Fruit fly (Drosophila melanogaster) whole organism, embryonic: ENCODE measurements around the gene Dhc36C.

Experiments
- Ada2b ChIP-seq: fragments of 200-800 bp; sonication (Bioruptor generic); IDR thresholded peaks from 2 replicates; pipeline ENCODE4 v1.3.6; 2022; ENCODE audit warnings: missing biosample characterization, missing genetic modification characterization
- Atf3 ChIP-seq: fragments of 200-800 bp; sonication (Bioruptor generic); optimal IDR thresholded peaks from 3 replicates; lab custom pipeline; 2016; ENCODE audit warnings: missing biosample characterization, missing genetic modification characterization
- CG11696 ChIP-seq: fragments of 200-800 bp; sonication (Bioruptor generic); IDR thresholded peaks from 2 replicates; pipeline ENCODE4 v1.3.6; 2022; ENCODE audit warnings: missing biosample characterization, missing genetic modification characterization
- CG1233 ChIP-seq: fragments of 200-800 bp; sonication (Bioruptor generic); optimal IDR thresholded peaks from 4 replicates; lab custom pipeline; 2018; ENCODE audit warnings: missing biosample characterization, mild to moderate bottlenecking, missing genetic modification characterization
- CG13424 ChIP-seq: fragments of 200-800 bp; sonication (Bioruptor generic); optimal IDR thresholded peaks from 2 replicates; lab custom pipeline; 2019; ENCODE audit warnings: missing biosample characterization, mild to moderate bottlenecking, missing genetic modification characterization, moderate library complexity
- CG13624 ChIP-seq: fragments of 200-800 bp; sonication (Bioruptor generic); optimal IDR thresholded peaks from 2 replicates; lab custom pipeline; 2016; ENCODE audit warnings: missing biosample characterization, missing genetic modification characterization
- CG16815 ChIP-seq: fragments of 200-800 bp; sonication (Bioruptor generic); optimal IDR thresholded peaks from 3 replicates; lab custom pipeline; 2017; ENCODE audit warnings: missing biosample characterization, mild to moderate bottlenecking, missing genetic modification characterization
- CG17385 ChIP-seq: fragments of 200-800 bp; sonication (Bioruptor generic); optimal IDR thresholded peaks from 3 replicates; lab custom pipeline; 2018; ENCODE audit warnings: missing biosample characterization, mild to moderate bottlenecking, missing genetic modification characterization
- CG17568 ChIP-seq: fragments of 200-800 bp; sonication (Bioruptor generic); optimal IDR thresholded peaks from 2 replicates; lab custom pipeline; 2018; ENCODE audit warnings: missing biosample characterization, mild to moderate bottlenecking, missing genetic modification characterization, moderate library complexity
- CG18011 ChIP-seq: fragments of 200-800 bp; sonication (Bioruptor generic); optimal IDR thresholded peaks from 2 replicates; lab custom pipeline; 2017; ENCODE audit warnings: missing biosample characterization, missing genetic modification characterization, mild to moderate bottlenecking, moderate library complexity, missing genotype
- CG2116 ChIP-seq: fragments of 200-800 bp; sonication (Bioruptor generic); optimal IDR thresholded peaks from 3 replicates; lab custom pipeline; 2018; ENCODE audit warnings: missing biosample characterization, mild to moderate bottlenecking, missing genetic modification characterization
- CG31388 ChIP-seq: fragments of 200-800 bp; sonication (Bioruptor generic); optimal IDR thresholded peaks from 2 replicates; lab custom pipeline; 2016; ENCODE audit warnings: missing biosample characterization, missing genetic modification characterization
- CG32772 ChIP-seq: fragments of 200-800 bp; sonication (Bioruptor generic); IDR thresholded peaks from 2 replicates; pipeline ENCODE4 v1.3.6; 2022; ENCODE audit warnings: missing biosample characterization, missing genetic modification characterization
- CG34422 ChIP-seq: fragments of 200-800 bp; sonication (Bioruptor generic); IDR thresholded peaks from 3 replicates; pipeline ENCODE4 v1.3.6; 2022; ENCODE audit warnings: missing biosample characterization, missing genetic modification characterization
- CG3995 ChIP-seq: fragments of 200-800 bp; sonication (Bioruptor generic); optimal IDR thresholded peaks from 3 replicates; lab custom pipeline; 2016; ENCODE audit warnings: missing biosample characterization, missing genetic modification characterization
- CG4730 ChIP-seq: fragments of 200-800 bp; sonication (Bioruptor generic); IDR thresholded peaks from 2 replicates; pipeline ENCODE4 v1.3.6; 2022; ENCODE audit warnings: missing biosample characterization, missing genetic modification characterization
- CG7357 ChIP-seq: fragments of 200-800 bp; sonication (Bioruptor generic); IDR thresholded peaks from 3 replicates; pipeline ENCODE4 v1.3.6; 2022; ENCODE audit warnings: missing biosample characterization, missing genetic modification characterization
- CG8089 ChIP-seq: fragments of 200-800 bp; sonication (Bioruptor generic); optimal IDR thresholded peaks from 3 replicates; lab custom pipeline; 2016; ENCODE audit warnings: missing biosample characterization, missing genetic modification characterization
- CG8388 ChIP-seq: fragments of 200-800 bp; sonication (Bioruptor generic); optimal IDR thresholded peaks from 2 replicates; lab custom pipeline; 2019; ENCODE audit warnings: missing biosample characterization, mild to moderate bottlenecking, missing genetic modification characterization, moderate library complexity
- CG8765 ChIP-seq: fragments of 200-800 bp; sonication (Bioruptor generic); IDR thresholded peaks from 2 replicates; pipeline ENCODE4 v1.3.6; 2022; ENCODE audit warnings: missing biosample characterization, missing genetic modification characterization
- CHES-1-like ChIP-seq: fragments of 200-800 bp; sonication (Bioruptor generic); optimal IDR thresholded peaks from 2 replicates; lab custom pipeline; 2016; ENCODE audit warnings: missing biosample characterization, missing genetic modification characterization
- Dad ChIP-seq: fragments of 200-800 bp; sonication (Bioruptor generic); optimal IDR thresholded peaks from 3 replicates; lab custom pipeline; 2016; ENCODE audit warnings: missing biosample characterization, missing genetic modification characterization
- E2f2 ChIP-seq: fragments of 200-800 bp; sonication (Bioruptor generic); IDR thresholded peaks from 2 replicates; pipeline ENCODE4 v1.3.6; 2022; ENCODE audit warnings: missing biosample characterization, missing genetic modification characterization
- Eip74EF ChIP-seq, 2 experiments: fragments of 200-800 bp in 1 of 2; fragments of >200 bp in 1 of 2; sonication (Bioruptor generic) in 1 of 2; optimal IDR thresholded peaks; 2 replicates each; lab custom pipeline; 2017 to 2019; ENCODE audit warnings: missing biosample characterization in 2 of 2, missing genetic modification characterization in 2 of 2, mild to moderate bottlenecking in 1 of 2, moderate library complexity in 1 of 2
- Hmx ChIP-seq: fragments of 200-800 bp; sonication (Bioruptor generic); optimal IDR thresholded peaks from 2 replicates; lab custom pipeline; 2016; ENCODE audit warnings: missing biosample characterization, missing genetic modification characterization
- Hr39 ChIP-seq: fragments of >200 bp; optimal IDR thresholded peaks from 2 replicates; lab custom pipeline; 2017
- Lim3 ChIP-seq: fragments of 200-800 bp; sonication (Bioruptor generic); IDR thresholded peaks from 2 replicates; pipeline ENCODE4 v1.3.6; 2022; ENCODE audit warnings: missing biosample characterization, missing genetic modification characterization
- Poxn ChIP-seq: fragments of 200-800 bp; sonication (Bioruptor generic); IDR thresholded peaks from 2 replicates; pipeline ENCODE4 v1.3.6; 2022; ENCODE audit warnings: missing biosample characterization, missing genetic modification characterization
- Rfx ChIP-seq: fragments of 200-800 bp; sonication (Bioruptor generic); IDR thresholded peaks from 2 replicates; pipeline ENCODE4 v1.3.6; 2022; ENCODE audit warnings: missing biosample characterization, missing genetic modification characterization
- Sry-β ChIP-seq: fragments of 200-800 bp; sonication (Bioruptor generic); optimal IDR thresholded peaks from 2 replicates; lab custom pipeline; 2018; ENCODE audit warnings: missing biosample characterization, mild to moderate bottlenecking, missing genetic modification characterization, moderate library complexity
- Tbp ChIP-seq: fragments of >200 bp; optimal IDR thresholded peaks from 2 replicates; lab custom pipeline; 2018; ENCODE audit warnings: missing biosample characterization, missing genetic modification characterization
- Xbp1 ChIP-seq: fragments of 200-800 bp; sonication (Bioruptor generic); optimal IDR thresholded peaks from 3 replicates; lab custom pipeline; 2016; ENCODE audit warnings: missing biosample characterization, mild to moderate bottlenecking, missing genetic modification characterization
- al ChIP-seq: fragments of 200-800 bp; sonication (Bioruptor generic); IDR thresholded peaks from 2 replicates; pipeline ENCODE4 v1.3.6; 2022; ENCODE audit warnings: missing biosample characterization, missing genetic modification characterization
- bigmax ChIP-seq: fragments of 200-800 bp; sonication (Bioruptor generic); optimal IDR thresholded peaks from 2 replicates; lab custom pipeline; 2018; ENCODE audit warnings: missing biosample characterization, mild to moderate bottlenecking, missing genetic modification characterization
- emc ChIP-seq: fragments of 200-800 bp; sonication (Bioruptor generic); optimal IDR thresholded peaks from 2 replicates; lab custom pipeline; 2016; ENCODE audit warnings: missing biosample characterization, missing genetic modification characterization
- ems ChIP-seq: fragments of 200-800 bp; sonication (Bioruptor generic); optimal IDR thresholded peaks from 3 replicates; lab custom pipeline; 2016; ENCODE audit warnings: missing biosample characterization, missing genetic modification characterization
- eyg ChIP-seq: fragments of 200-800 bp; sonication (Bioruptor generic); optimal IDR thresholded peaks from 3 replicates; lab custom pipeline; 2016; ENCODE audit warnings: missing biosample characterization, missing genetic modification characterization
- gt ChIP-seq: fragments of 200-800 bp; sonication (Bioruptor generic); IDR thresholded peaks from 2 replicates; pipeline ENCODE4 v1.3.6; 2022; ENCODE audit warnings: missing biosample characterization, missing genetic modification characterization
- knrl ChIP-seq: fragments of 200-800 bp; sonication (Bioruptor generic); IDR thresholded peaks from 3 replicates; pipeline ENCODE4 v1.3.6; 2022; ENCODE audit warnings: missing biosample characterization, missing genetic modification characterization; ENCODE audit not compliant: partially characterized antibody
- lola ChIP-seq, 3 experiments: fragments of >200 bp in 2 of 3; fragments of 200-800 bp in 1 of 3; sonication (Bioruptor generic) in 1 of 3; optimal IDR thresholded peaks; 2 replicates each; lab custom pipeline; 2017 to 2019; ENCODE audit warnings: missing biosample characterization in 3 of 3, missing genetic modification characterization in 3 of 3, mild to moderate bottlenecking in 1 of 3, moderate library complexity in 1 of 3
- nom ChIP-seq: fragments of 200-800 bp; sonication (Bioruptor generic); optimal IDR thresholded peaks from 2 replicates; lab custom pipeline; 2017; ENCODE audit warnings: missing biosample characterization, missing genetic modification characterization, mild to moderate bottlenecking, moderate library complexity, missing genetic modification reagents
- otp ChIP-seq: fragments of 200-800 bp; sonication (Bioruptor generic); IDR thresholded peaks from 3 replicates; pipeline ENCODE4, ENCODE4 v1.3.6; 2022; ENCODE audit warnings: missing biosample characterization, missing genetic modification characterization
- slp2 ChIP-seq: fragments of 200-800 bp; sonication (Bioruptor generic); optimal IDR thresholded peaks from 2 replicates; lab custom pipeline; 2016; ENCODE audit warnings: missing biosample characterization, missing genetic modification characterization
- wdn ChIP-seq: fragments of 200-800 bp; sonication (Bioruptor generic); IDR thresholded peaks from 2 replicates; pipeline ENCODE4 v1.3.6; 2022; ENCODE audit warnings: missing biosample characterization, missing genetic modification characterization
- zfh2 ChIP-seq: fragments of 200-800 bp; sonication (Bioruptor generic); optimal IDR thresholded peaks from 2 replicates; lab custom pipeline; 2016; ENCODE audit warnings: missing biosample characterization, missing genetic modification characterization

Dhc36C gene

dm6 chr2L:17465915-17466677 is 35.1 kb upstream of the Dhc36C start (continued):
- no peak for TF ChIP-seq Tbp (GFP tag; lab: Kevin White, UChicago)
- peak; percentile 67 for TF ChIP-seq wdn
- peak; percentile 67 for TF ChIP-seq CG8089 (GFP tag; lab: Kevin White, UChicago)
- no peak for TF ChIP-seq nom (GFP tag; lab: Kevin White, UChicago)
- peak; percentile 55 for TF ChIP-seq CG31388 (GFP tag; lab: Kevin White, UChicago)
- TF ChIP-seq Xbp1 (GFP tag; lab: Kevin White, UChicago): peak; percentile 78
- TF ChIP-seq emc (GFP tag; lab: Kevin White, UChicago): peak; percentile 69
- peak; percentile 57 for TF ChIP-seq CG11696 (GFP tag; lab: Robert Waterston, UW)
- peak; percentile 86 for TF ChIP-seq CG8388 (GFP tag; lab: Kevin White, UChicago)
- TF ChIP-seq CG4730 (GFP tag; lab: Robert Waterston, UW): peak; percentile 30; the same call in 1 of the 2 replicates
- TF ChIP-seq CG13424: peak; percentile 87
- TF ChIP-seq Dad (GFP tag; lab: Kevin White, UChicago): peak; percentile 75
- TF ChIP-seq Sry-β: peak; percentile 27
- TF ChIP-seq Poxn (GFP tag; lab: Robert Waterston, UW): no peak
- TF ChIP-seq CG16815 (GFP tag; lab: Kevin White, UChicago): peak; percentile 63
- TF ChIP-seq al (GFP tag; lab: Robert Waterston, UW): peak; percentile 18; the same call in 1 of the 2 replicates
- peak; percentile 30 for TF ChIP-seq CG2116 (GFP tag; lab: Kevin White, UChicago)
- TF ChIP-seq otp: peak; percentile 41; the same call in 1 of the 3 replicates
- TF ChIP-seq CG17568: peak; percentile 68
- TF ChIP-seq CG13624: peak; percentile 77
- TF ChIP-seq knrl (GFP tag; lab: Robert Waterston, UW): no peak
- TF ChIP-seq E2f2 (GFP tag; lab: Robert Waterston, UW): peak; percentile 53; the same call in 1 of the 2 replicates
- TF ChIP-seq CG32772 (GFP tag; lab: Robert Waterston, UW): peak; percentile 77
- peak; percentile 62 for TF ChIP-seq eyg (GFP tag; lab: Kevin White, UChicago)
- TF ChIP-seq slp2 (GFP tag; lab: Kevin White, UChicago): peak; percentile 69
- peak; percentile 75 for TF ChIP-seq CG34422 (GFP tag; lab: Robert Waterston, UW)
- no peak for TF ChIP-seq Hr39 (lab: Kevin White, UChicago)
- TF ChIP-seq CG17385: peak; percentile 78
- TF ChIP-seq Eip74EF (GFP tag; optimal IDR thresholded peaks at IDR 0.05; lab: Kevin White, UChicago): peak in 1 of 2 experiments; percentile 79
- TF ChIP-seq ems (GFP tag; lab: Kevin White, UChicago): peak; percentile 70
- peak; percentile 58; the same call in 1 of the 2 replicates for TF ChIP-seq Lim3 (GFP tag; lab: Robert Waterston, UW)
- TF ChIP-seq CHES-1-like (GFP tag; lab: Kevin White, UChicago): peak; percentile 62
- peak; percentile 65; the same call in 1 of the 3 replicates for TF ChIP-seq CG7357
- no peak for TF ChIP-seq zfh2 (GFP tag; lab: Kevin White, UChicago)
- TF ChIP-seq lola (GFP tag; optimal IDR thresholded peaks at IDR 0.05; lab: Kevin White, UChicago): peak in 1 of 3 experiments; percentile 81
- TF ChIP-seq gt (GFP tag; lab: Robert Waterston, UW): 0 out of 2 replicates have a peak, but pooled peaks have one; percentile 17
- TF ChIP-seq bigmax: no peak
- peak; percentile 74 for TF ChIP-seq Rfx (GFP tag; lab: Robert Waterston, UW)
- TF ChIP-seq Ada2b (GFP tag; lab: Robert Waterston, UW): peak; percentile 68
- peak; percentile 68 for TF ChIP-seq CG1233 (GFP tag; lab: Kevin White, UChicago)
- TF ChIP-seq Atf3 (GFP tag; lab: Kevin White, UChicago): peak; percentile 58
- no peak for TF ChIP-seq Hmx (GFP tag; lab: Kevin White, UChicago)
- peak; percentile 36; the same call in 1 of the 2 replicates for TF ChIP-seq CG8765 (GFP tag; lab: Robert Waterston, UW)
- peak; percentile 30 for TF ChIP-seq CG18011
- no peak for TF ChIP-seq CG3995 (GFP tag; lab: Kevin White, UChicago)
